Fruit fly (Drosophila melanogaster) whole organism, pupa: ENCODE data around the gene CG17751.

Source experiments
- CG10348 ChIP-seq: fragments of 200-800 bp; sonication (Bioruptor generic); IDR thresholded peaks from 2 replicates; pipeline ENCODE4 v1.3.6; 2022; ENCODE audit warnings: missing biosample characterization, missing genetic modification characterization
- CG12605 ChIP-seq: fragments of 200-800 bp; sonication (Bioruptor generic); IDR thresholded peaks from 2 replicates; pipeline ENCODE4 v1.3.6; 2022; ENCODE audit warnings: missing biosample characterization, missing genetic modification characterization
- CG13204 ChIP-seq: fragments of 200-800 bp; sonication (Bioruptor generic); optimal IDR thresholded peaks from 2 replicates; lab custom pipeline; 2018; ENCODE audit warnings: missing biosample characterization, mild to moderate bottlenecking, missing genetic modification characterization, moderate library complexity
- CG14655 ChIP-seq: fragments of 200-800 bp; sonication (Bioruptor generic); optimal IDR thresholded peaks from 3 replicates; lab custom pipeline; 2017; ENCODE audit warnings: mild to moderate bottlenecking, missing biosample characterization, missing genetic modification reagents, missing genetic modification characterization
- CG15710 ChIP-seq: fragments of 200-800 bp; sonication (Bioruptor generic); optimal IDR thresholded peaks from 2 replicates; lab custom pipeline; 2018; ENCODE audit warnings: missing biosample characterization, mild to moderate bottlenecking, missing genetic modification characterization, moderate library complexity
- CG17806 ChIP-seq: fragments of 200-800 bp; sonication (Bioruptor generic); optimal IDR thresholded peaks from 2 replicates; lab custom pipeline; 2018; ENCODE audit warnings: missing biosample characterization, mild to moderate bottlenecking, missing genetic modification characterization, moderate library complexity
- CG32121 ChIP-seq: fragments of 200-800 bp; sonication (Bioruptor generic); IDR thresholded peaks from 2 replicates; pipeline ENCODE4 v1.3.6; 2022; ENCODE audit warnings: missing biosample characterization, missing genetic modification characterization
- CG34367 ChIP-seq: fragments of 200-800 bp; sonication (Bioruptor generic); optimal IDR thresholded peaks from 2 replicates; lab custom pipeline; 2018; ENCODE audit warnings: missing biosample characterization, mild to moderate bottlenecking, missing genetic modification characterization
- CG8159 ChIP-seq: fragments of 200-800 bp; sonication (Bioruptor generic); optimal IDR thresholded peaks from 3 replicates; lab custom pipeline; 2018; ENCODE audit warnings: missing biosample characterization, mild to moderate bottlenecking, missing genetic modification characterization, moderate library complexity
- CG8301 ChIP-seq: fragments of 200-800 bp; sonication (Bioruptor generic); optimal IDR thresholded peaks from 2 replicates; lab custom pipeline; 2018; ENCODE audit warnings: missing biosample characterization, mild to moderate bottlenecking, missing genetic modification characterization
- CG9948 ChIP-seq: fragments of 200-800 bp; sonication (Bioruptor generic); optimal IDR thresholded peaks from 2 replicates; lab custom pipeline; 2018; ENCODE audit warnings: missing biosample characterization, mild to moderate bottlenecking, missing genetic modification characterization, moderate library complexity
- D1 ChIP-seq: fragments of 200-800 bp; sonication (Bioruptor generic); optimal IDR thresholded peaks from 2 replicates; lab custom pipeline; 2018; ENCODE audit warnings: missing biosample characterization, mild to moderate bottlenecking, missing genetic modification characterization, moderate library complexity
- EcR ChIP-seq: fragments of 200-800 bp; sonication (Bioruptor generic); optimal IDR thresholded peaks from 3 replicates; lab custom pipeline; 2019; ENCODE audit warnings: missing biosample characterization, missing genetic modification characterization, mild to moderate bottlenecking, moderate library complexity, missing genetic modification reagents
- Ets98B ChIP-seq: fragments of 200-800 bp; sonication (Bioruptor generic); IDR thresholded peaks from 2 replicates; pipeline ENCODE4 v1.3.6; 2022; ENCODE audit warnings: missing biosample characterization, missing genetic modification characterization
- Pif1A ChIP-seq: fragments of 200-800 bp; sonication (Bioruptor generic); optimal IDR thresholded peaks from 3 replicates; lab custom pipeline; 2016; ENCODE audit warnings: missing biosample characterization, missing genetic modification characterization
- Pif1B ChIP-seq: fragments of 200-800 bp; sonication (Bioruptor generic); optimal IDR thresholded peaks from 3 replicates; lab custom pipeline; 2016; ENCODE audit warnings: missing biosample characterization, missing genetic modification characterization
- Snoo ChIP-seq: fragments of 200-800 bp; sonication (Bioruptor generic); optimal IDR thresholded peaks from 3 replicates; lab custom pipeline; 2017; ENCODE audit warnings: missing biosample characterization, mild to moderate bottlenecking, missing genetic modification characterization, inconsistent platforms
- fd96Ca ChIP-seq: fragments of 200-800 bp; sonication (Bioruptor generic); IDR thresholded peaks from 3 replicates; pipeline ENCODE4 v1.3.6; 2022; ENCODE audit warnings: missing biosample characterization, missing genetic modification characterization
- gl ChIP-seq: fragments of 200-800 bp; sonication (Bioruptor generic); optimal IDR thresholded peaks from 2 replicates; lab custom pipeline; 2018; ENCODE audit warnings: missing biosample characterization, mild to moderate bottlenecking, missing genetic modification characterization
- rn ChIP-seq: fragments of 200-800 bp; sonication (Bioruptor generic); IDR thresholded peaks from 2 replicates; pipeline ENCODE4 v1.3.6; 2022; ENCODE audit warnings: missing biosample characterization, missing genetic modification characterization

CG17751 gene

dm6 chr3R:19583311-19583710, 23.7 kb upstream of the CG17751 start:
- TF ChIP-seq CG14655 (GFP tag; lab: Kevin White, UChicago), result peak; percentile 7
- no peak for TF ChIP-seq CG34367 (tag; lab: Kevin White, UChicago)
- TF ChIP-seq Ets98B (GFP tag; lab: Robert Waterston, UW), result 0 out of 2 replicates have a peak, but pooled peaks have one; percentile 22
- TF ChIP-seq CG12605 (GFP tag; lab: Robert Waterston, UW), result no peak

- peak; percentile 28 for TF ChIP-seq Snoo (tag; lab: Kevin White, UChicago)
- TF ChIP-seq CG34367 (tag; lab: Kevin White, UChicago), result peak; percentile 25
- no peak for TF ChIP-seq CG12605 (GFP tag; lab: Robert Waterston, UW)
- peak; percentile 28 for TF ChIP-seq CG13204 (GFP tag; lab: Kevin White, UChicago)
- TF ChIP-seq CG8301, result no peak
- no peak for TF ChIP-seq CG14655 (GFP tag; lab: Kevin White, UChicago)
- TF ChIP-seq, all 21 proteins: peak for 3
Measured at dm6 chr3R:19584818-19585217, 22.2 kb upstream of the CG17751 start.

dm6 chr3R:19586319-19586718, 20.7 kb upstream of the CG17751 start:
- TF ChIP-seq gl (tag; lab: Kevin White, UChicago), result no peak
- TF ChIP-seq Snoo (tag; lab: Kevin White, UChicago), result no peak
- no peak for TF ChIP-seq fd96Ca
- no peak for TF ChIP-seq CG17806 (tag; lab: Kevin White, UChicago)
- TF ChIP-seq D1, result no peak
- no peak for TF ChIP-seq CG8301
- TF ChIP-seq CG14655 (GFP tag; lab: Kevin White, UChicago), result no peak
- no peak for TF ChIP-seq CG15710 (tag; lab: Kevin White, UChicago)
- no peak for TF ChIP-seq Pif1A
- TF ChIP-seq CG32121 (GFP tag; lab: Robert Waterston, UW), result no peak
- TF ChIP-seq CG12605 (GFP tag; lab: Robert Waterston, UW), result no peak
- no peak for TF ChIP-seq Pif1B
- no peak for TF ChIP-seq CG13204 (GFP tag; lab: Kevin White, UChicago)
- no peak for TF ChIP-seq Ets98B (GFP tag; lab: Robert Waterston, UW)
- TF ChIP-seq CG8159 (tag; lab: Kevin White, UChicago), result no peak
- TF ChIP-seq, all 21 proteins: peak for 0

DNA sequence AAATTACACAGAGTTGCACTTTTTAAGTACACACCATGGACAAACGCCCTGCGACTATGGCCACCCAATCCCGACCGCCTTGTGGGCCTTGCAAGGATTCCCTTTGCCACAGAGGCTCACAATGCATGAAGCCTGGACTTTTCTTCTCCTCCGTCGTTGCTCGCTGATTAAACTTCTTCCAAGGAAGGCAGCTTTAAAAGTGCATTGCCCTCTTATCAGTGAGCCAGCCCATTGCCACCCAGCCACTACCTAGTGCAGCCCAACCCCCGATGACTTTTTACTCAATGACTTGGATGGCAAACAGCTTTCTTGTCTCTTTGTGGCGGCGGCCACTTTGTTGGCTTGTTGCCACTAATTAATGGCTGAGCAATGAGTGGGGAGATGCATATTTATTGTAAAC, 19.4 kb upstream of the CG17751 start:
- TF ChIP-seq CG9948 (no peak), EcR (peak; percentile 77)

DNA sequence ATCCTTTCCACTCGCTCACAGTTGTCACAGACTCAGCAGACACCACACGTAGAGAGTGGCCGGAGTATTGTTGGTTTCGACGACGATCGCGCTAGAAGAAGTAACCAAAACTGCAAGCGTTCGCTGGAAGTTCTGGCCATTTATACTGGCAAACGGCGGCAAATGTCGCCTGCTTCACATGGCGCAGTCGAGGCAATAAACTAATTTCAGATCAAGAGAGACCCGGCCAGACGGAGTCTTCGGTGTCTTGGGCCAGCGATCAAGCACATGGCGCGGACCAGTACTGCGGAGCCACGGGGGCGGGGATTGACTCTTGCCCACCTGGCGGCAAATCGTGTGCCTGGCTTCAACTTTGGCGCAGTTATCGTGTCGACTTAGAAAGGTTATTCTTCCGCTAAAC, 8.2 kb upstream of the CG17751 start, which contains the start of gene Cpr92A:
TSS of gene Cpr92A (minus strand) at position 101 of the 400 bp plus-strand sequence.
- TF ChIP-seq Ets98B (GFP tag; lab: Robert Waterston, UW) (no peak), Pif1A (no peak), CG12605 (GFP tag; lab: Robert Waterston, UW) (no peak), CG13204 (GFP tag; lab: Kevin White, UChicago) (no peak), Snoo (tag; lab: Kevin White, UChicago) (no peak), CG17806 (tag; lab: Kevin White, UChicago) (no peak), CG32121 (GFP tag; lab: Robert Waterston, UW) (no peak), CG15710 (tag; lab: Kevin White, UChicago) (no peak), CG8301 (no peak), fd96Ca (no peak), CG10348 (GFP tag; lab: Robert Waterston, UW) (no peak), CG8159 (tag; lab: Kevin White, UChicago) (no peak), CG34367 (tag; lab: Kevin White, UChicago) (no peak), rn (GFP tag; lab: Robert Waterston, UW) (no peak), Pif1B (no peak), D1 (no peak)

dm6 chr3R:19600335-19600734, 6.7 kb upstream of the CG17751 start, which contains the start of gene CG7333:
TSS of gene CG7333 (plus strand) at chr3R:19600635.
- TF ChIP-seq CG34367 (tag; lab: Kevin White, UChicago), result no peak
- no peak for TF ChIP-seq CG9948
- no peak for TF ChIP-seq fd96Ca
- no peak for TF ChIP-seq CG13204 (GFP tag; lab: Kevin White, UChicago)

- TF ChIP-seq fd96Ca (no peak), CG14655 (GFP tag; lab: Kevin White, UChicago) (no peak), Snoo (tag; lab: Kevin White, UChicago) (no peak), rn (GFP tag; lab: Robert Waterston, UW) (no peak), CG32121 (GFP tag; lab: Robert Waterston, UW) (no peak), CG13204 (GFP tag; lab: Kevin White, UChicago) (no peak)
- TF ChIP-seq, all 21 proteins: peak for 0
Measured at dm6 chr3R:19602996-19603395, 4.1 kb upstream of the CG17751 start, which contains the start of gene CG7342. TSS of gene CG7342 (plus strand) at chr3R:19603375.

DNA sequence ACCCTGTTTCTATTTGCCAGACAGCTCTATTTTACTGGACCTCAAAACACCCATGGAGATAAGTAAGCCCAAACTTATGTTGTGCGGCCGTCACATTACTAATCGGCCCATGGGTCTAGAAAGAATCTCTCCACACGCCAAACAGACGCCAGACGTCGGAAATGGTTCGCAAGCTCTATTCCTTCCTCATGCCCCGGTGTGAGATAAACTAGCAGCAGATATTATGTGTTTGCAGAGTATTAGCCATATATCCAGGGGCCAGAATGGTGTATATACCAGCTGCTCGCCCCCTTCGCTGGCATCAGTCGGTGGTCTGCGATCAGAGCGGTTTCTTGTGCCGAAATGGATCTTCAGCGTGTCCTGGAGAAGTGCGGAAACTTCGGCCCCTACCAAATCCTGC, 2.9 kb downstream of the CG17751 start, which contains the start of gene CG17752:
TSS of gene CG17752 (plus strand) at position 301 of the 400 bp plus-strand sequence.
- TF ChIP-seq rn (GFP tag; lab: Robert Waterston, UW), result no peak
- no peak for TF ChIP-seq Pif1B
- TF ChIP-seq Snoo (tag; lab: Kevin White, UChicago), result no peak
- TF ChIP-seq CG14655 (GFP tag; lab: Kevin White, UChicago), result no peak
- no peak for TF ChIP-seq CG8159 (tag; lab: Kevin White, UChicago)
